Fruit fly (Drosophila melanogaster): ENCODE measurements around the gene CG43693.

dm6 chr3L:11085810-11086209 lies 34.6 kb upstream of the CG43693 start:
- no peak for TF ChIP-seq CTCF (optimal IDR thresholded peaks at IDR 0.05)
- no peak for TF ChIP-seq CG8478 (optimal IDR thresholded peaks at IDR 0.05)
